Fruit fly (Drosophila melanogaster): ENCODE data around the gene CG32213.

CG32213 gene

DNA sequence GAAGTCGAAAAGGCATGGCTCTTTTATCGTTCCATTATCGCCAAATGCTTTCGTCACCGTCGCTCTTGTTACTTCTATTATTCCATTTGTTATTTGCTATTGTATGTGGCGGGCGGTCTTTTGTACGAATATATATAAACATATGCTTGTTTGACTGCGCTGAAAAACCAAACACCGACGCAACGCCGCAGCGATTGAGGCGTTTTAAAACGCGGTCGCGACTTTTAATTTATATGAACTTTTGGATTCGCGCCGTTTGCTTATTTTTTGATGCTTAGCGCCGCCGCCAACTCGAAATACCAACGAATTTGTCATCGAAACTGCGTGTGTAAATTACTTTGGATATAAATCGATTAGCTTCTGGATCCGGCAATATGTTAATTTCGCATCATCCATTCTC lies 21.5 kb downstream of the CG32213 start:
- TF ChIP-seq CG7045 (GFP tag; optimal IDR thresholded peaks at IDR 0.05) (no peak), toe (GFP tag; optimal IDR thresholded peaks at IDR 0.05) (no peak), CG1620 (GFP tag; optimal IDR thresholded peaks at IDR 0.05) (no peak), Mnt (GFP tag; optimal IDR thresholded peaks at IDR 0.05) (no peak), ovo (GFP tag; optimal IDR thresholded peaks at IDR 0.05) (no peak), Crg-1 (GFP tag; optimal IDR thresholded peaks at IDR 0.05) (no peak), CG14711 (tag; optimal IDR thresholded peaks at IDR 0.05) (no peak)

DNA sequence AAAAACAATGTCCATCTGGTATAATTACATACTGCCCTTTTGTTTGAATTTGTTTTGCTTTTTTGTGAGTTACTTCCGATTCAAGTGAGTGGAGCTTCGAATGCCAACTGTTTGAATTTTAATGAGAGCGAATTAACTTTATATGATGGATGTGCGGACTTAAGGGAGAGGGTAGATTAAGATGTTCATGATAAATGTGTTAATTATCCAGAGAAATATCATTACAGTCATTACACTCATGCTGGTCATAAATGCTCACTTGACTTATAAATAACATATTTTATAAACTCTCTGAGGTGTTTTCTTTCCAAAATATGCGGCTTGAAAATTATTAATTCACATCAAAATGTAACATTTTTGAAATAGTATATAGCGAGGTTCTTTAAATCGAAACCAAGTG lies 22.0 kb downstream of the CG32213 start, which contains the start of gene CG9449:
Gene CG9449 (minus strand): TSS at position 101 of the 400 bp plus-strand sequence.
- no peak for TF ChIP-seq Mnt (GFP tag; optimal IDR thresholded peaks at IDR 0.05)
- no peak for TF ChIP-seq CG1620 (GFP tag; optimal IDR thresholded peaks at IDR 0.05)
- no peak for TF ChIP-seq pad (GFP tag; optimal IDR thresholded peaks at IDR 0.05)
- TF ChIP-seq Clk (GFP tag; optimal IDR thresholded peaks at IDR 0.05): no peak
- no peak for TF ChIP-seq CG5204 (GFP tag; optimal IDR thresholded peaks at IDR 0.05)
- TF ChIP-seq cnc (optimal IDR thresholded peaks at IDR 0.05): no peak

DNA sequence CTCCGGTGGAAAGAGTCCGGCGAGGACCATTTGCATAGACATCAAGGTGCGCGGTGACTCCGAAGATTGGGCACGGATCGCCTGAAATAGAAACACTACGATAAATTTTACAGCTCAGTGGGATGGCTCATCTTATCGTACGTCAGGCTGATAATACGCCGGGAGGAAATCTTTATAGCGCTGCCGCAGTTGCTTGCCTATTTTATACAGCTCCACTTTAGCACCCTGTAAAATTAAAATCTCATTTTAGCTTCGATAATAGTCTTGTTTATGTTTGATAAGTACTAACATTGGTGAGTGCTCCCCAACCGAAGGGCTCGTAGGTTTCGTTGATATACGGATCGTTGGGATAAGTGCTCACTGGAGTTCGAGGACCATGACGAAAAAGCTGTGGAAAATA lies 23.7 kb downstream of the CG32213 start:
- TF ChIP-seq cnc (optimal IDR thresholded peaks at IDR 0.05) (no peak), bab1 (GFP tag; optimal IDR thresholded peaks at IDR 0.05) (no peak), CG33017 (tag; optimal IDR thresholded peaks at IDR 0.05) (no peak), CG7045 (GFP tag; optimal IDR thresholded peaks at IDR 0.05) (peak; percentile 66)

DNA sequence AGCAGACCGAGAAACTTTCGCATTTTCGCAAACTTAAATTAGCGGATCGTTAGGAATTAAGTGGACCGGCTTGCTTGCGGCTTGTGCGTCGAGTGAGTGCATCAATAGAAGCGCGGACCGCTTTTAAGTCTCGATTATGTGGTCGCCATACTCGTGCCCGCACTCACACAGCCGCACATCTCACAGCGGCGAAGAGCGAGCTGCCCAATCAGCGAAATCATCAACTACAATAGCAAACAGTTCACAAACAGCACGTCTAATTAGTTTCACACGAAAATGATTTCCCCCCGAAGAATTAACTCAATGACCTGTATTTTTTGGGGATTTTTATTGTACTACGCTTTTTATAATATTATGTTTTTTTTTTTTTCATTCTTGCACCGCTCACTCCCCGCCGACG lies 25.1 kb downstream of the CG32213 start, which contains the start of gene CG9451:
Gene CG9451 (minus strand): TSS at position 101 of the 400 bp plus-strand sequence.
- TF ChIP-seq CG7101 (tag; optimal IDR thresholded peaks at IDR 0.05) (no peak), CG33017 (tag; optimal IDR thresholded peaks at IDR 0.05) (no peak), bab1 (GFP tag; optimal IDR thresholded peaks at IDR 0.05) (no peak)

DNA sequence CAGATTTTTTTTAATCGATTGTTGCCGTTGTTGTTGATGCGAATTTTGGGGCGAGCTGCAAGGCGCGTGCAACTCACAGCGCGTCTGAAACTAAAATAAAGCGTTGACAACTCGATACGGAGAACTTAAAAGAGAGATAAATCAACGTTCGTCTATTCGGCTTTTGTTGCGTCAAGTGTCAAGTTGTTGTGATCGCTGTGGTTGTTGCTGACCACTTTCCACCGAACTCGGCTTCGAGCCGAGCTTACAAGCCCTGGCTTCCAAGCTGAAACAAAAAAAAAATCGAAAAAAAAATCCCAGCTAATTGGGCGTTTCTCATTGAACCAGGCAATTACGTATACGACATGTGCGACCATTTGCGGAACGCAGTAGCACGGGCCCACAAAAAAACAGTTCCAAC lies 28.1 kb downstream of the CG32213 start, which contains the start of gene CG9452:
Gene CG9452 (minus strand): TSS at position 101 of the 400 bp plus-strand sequence.
- TF ChIP-seq Crg-1 (GFP tag; optimal IDR thresholded peaks at IDR 0.05): no peak
- no peak for TF ChIP-seq pad (GFP tag; optimal IDR thresholded peaks at IDR 0.05)
- no peak for TF ChIP-seq CG7045 (GFP tag; optimal IDR thresholded peaks at IDR 0.05)

DNA sequence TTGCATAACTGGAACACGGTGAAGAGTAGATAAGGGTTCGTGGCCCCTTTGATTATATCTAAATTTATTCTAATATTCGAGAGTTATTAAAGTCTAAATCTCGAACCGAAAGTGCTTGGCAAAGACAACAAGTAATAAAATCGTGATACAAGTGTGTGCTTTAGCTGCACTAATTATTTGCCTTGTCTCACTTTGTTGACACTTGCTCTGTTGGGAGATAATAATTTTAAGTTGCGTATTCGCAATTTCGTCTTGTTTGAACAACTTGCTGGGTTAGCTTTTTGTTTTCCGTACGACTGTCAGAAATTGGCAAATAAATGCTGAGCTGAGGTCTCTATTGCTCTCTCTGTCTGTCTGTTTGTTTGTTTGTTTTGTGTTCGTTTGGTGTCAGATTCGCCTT lies 29.1 kb downstream of the CG32213 start:
- no peak for TF ChIP-seq toe (GFP tag; optimal IDR thresholded peaks at IDR 0.05)
- TF ChIP-seq kay (GFP tag; ENCODE audit: borderline replicate concordance): no peak
- no peak for TF ChIP-seq ovo (GFP tag; optimal IDR thresholded peaks at IDR 0.05)
- TF ChIP-seq CG7101 (tag; optimal IDR thresholded peaks at IDR 0.05): peak; percentile 39
- peak; percentile 42 for TF ChIP-seq Mnt (GFP tag; optimal IDR thresholded peaks at IDR 0.05)
- TF ChIP-seq CG12768 (GFP tag; optimal IDR thresholded peaks at IDR 0.05): peak; percentile 30
- TF ChIP-seq bab1 (GFP tag; optimal IDR thresholded peaks at IDR 0.05): no peak
- no peak for TF ChIP-seq CG1620 (GFP tag; optimal IDR thresholded peaks at IDR 0.05)
- TF ChIP-seq Crg-1 (GFP tag; optimal IDR thresholded peaks at IDR 0.05): peak; percentile 63
- TF ChIP-seq tj (GFP tag; optimal IDR thresholded peaks at IDR 0.05): peak; percentile 4
- peak; percentile 76 for TF ChIP-seq CG7045 (GFP tag; optimal IDR thresholded peaks at IDR 0.05)
- TF ChIP-seq CG11617 (GFP tag; optimal IDR thresholded peaks at IDR 0.05): peak; percentile 64
- TF ChIP-seq cic (GFP tag; optimal IDR thresholded peaks at IDR 0.05): peak; percentile 11
- no peak for TF ChIP-seq Hr96 (GFP tag; optimal IDR thresholded peaks at IDR 0.05)
- TF ChIP-seq CG33017 (tag; optimal IDR thresholded peaks at IDR 0.05): peak; percentile 2
- no peak for TF ChIP-seq CG5204 (GFP tag; optimal IDR thresholded peaks at IDR 0.05)
- no peak for TF ChIP-seq cnc (optimal IDR thresholded peaks at IDR 0.05)
- TF ChIP-seq CG14711 (tag; optimal IDR thresholded peaks at IDR 0.05): no peak
- TF ChIP-seq pad (GFP tag; optimal IDR thresholded peaks at IDR 0.05): no peak
- TF ChIP-seq Clk (GFP tag; optimal IDR thresholded peaks at IDR 0.05): peak; percentile 30

DNA sequence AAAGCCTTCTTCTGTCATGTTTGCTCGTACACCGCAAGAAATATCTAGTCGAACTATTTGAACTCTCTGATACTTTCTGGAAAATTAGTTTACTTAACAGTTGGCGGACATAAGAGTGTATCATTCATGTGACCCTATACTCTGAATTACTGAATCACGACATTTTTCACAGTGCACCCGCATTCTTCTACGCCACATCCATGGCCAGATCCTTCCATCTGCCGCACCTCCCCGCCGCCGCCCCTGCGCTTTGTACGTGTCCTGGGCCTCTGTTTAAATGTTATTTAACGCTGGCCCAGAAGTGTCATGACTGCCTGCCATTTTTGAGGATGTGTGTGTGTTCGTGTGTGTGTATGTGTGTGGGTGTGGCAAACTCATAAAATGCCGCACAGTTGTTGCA lies 37.0 kb downstream of the CG32213 start:
- TF ChIP-seq cic (GFP tag; optimal IDR thresholded peaks at IDR 0.05) (no peak), tj (GFP tag; optimal IDR thresholded peaks at IDR 0.05) (no peak), CG12768 (GFP tag; optimal IDR thresholded peaks at IDR 0.05) (no peak), CG7101 (tag; optimal IDR thresholded peaks at IDR 0.05) (no peak), Mnt (GFP tag; optimal IDR thresholded peaks at IDR 0.05) (no peak), pad (GFP tag; optimal IDR thresholded peaks at IDR 0.05) (no peak), toe (GFP tag; optimal IDR thresholded peaks at IDR 0.05) (no peak), kay (GFP tag; ENCODE audit: borderline replicate concordance) (no peak), Clk (GFP tag; optimal IDR thresholded peaks at IDR 0.05) (no peak), CG33017 (tag; optimal IDR thresholded peaks at IDR 0.05) (no peak)

DNA sequence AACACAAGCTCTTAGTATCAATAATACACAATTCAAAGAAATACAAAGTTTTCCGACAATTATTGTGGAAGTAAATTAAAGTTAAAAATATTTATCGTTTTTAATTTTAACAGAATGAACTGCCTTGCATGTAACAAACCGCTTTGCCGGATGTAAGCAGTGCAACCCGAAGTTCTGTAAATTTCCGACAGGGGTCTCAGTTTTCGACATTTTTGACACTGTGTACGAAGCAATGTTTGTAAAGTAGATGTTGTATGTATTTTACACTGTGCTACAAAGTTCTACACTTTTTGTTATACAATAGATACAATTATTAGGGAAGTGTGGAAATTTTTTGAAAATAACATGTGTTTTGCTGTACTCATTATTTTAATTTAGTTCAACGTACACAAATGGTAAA lies 40.9 kb downstream of the CG32213 start:
- TF ChIP-seq CG7045 (GFP tag; optimal IDR thresholded peaks at IDR 0.05) (peak; percentile 51), cnc (optimal IDR thresholded peaks at IDR 0.05) (no peak), bab1 (GFP tag; optimal IDR thresholded peaks at IDR 0.05) (no peak), Hr96 (GFP tag; optimal IDR thresholded peaks at IDR 0.05) (peak; percentile 70), Crg-1 (GFP tag; optimal IDR thresholded peaks at IDR 0.05) (no peak), ovo (GFP tag; optimal IDR thresholded peaks at IDR 0.05) (peak; percentile 6), CG11617 (GFP tag; optimal IDR thresholded peaks at IDR 0.05) (no peak), CG5204 (GFP tag; optimal IDR thresholded peaks at IDR 0.05) (peak; percentile 46), CG33017 (tag; optimal IDR thresholded peaks at IDR 0.05) (peak; percentile 2), Mnt (GFP tag; optimal IDR thresholded peaks at IDR 0.05) (peak; percentile 8), CG7101 (tag; optimal IDR thresholded peaks at IDR 0.05) (peak; percentile 54), toe (GFP tag; optimal IDR thresholded peaks at IDR 0.05) (peak; percentile 51), CG14711 (tag; optimal IDR thresholded peaks at IDR 0.05) (no peak), tj (GFP tag; optimal IDR thresholded peaks at IDR 0.05) (no peak)
